Worm (Caenorhabditis elegans) whole organism, L4 larva: ENCODE data around the gene C02G6.2.

Experiments used
- F10B5.3 ChIP-seq: sonication (generic microtip); optimal IDR thresholded peaks from 2 replicates; lab custom pipeline; 2016; ENCODE audit warnings: mild to moderate bottlenecking, missing genetic modification characterization, missing compliant biosample characterization
- R02D3.7 ChIP-seq: fragments of 150-350 bp; sonication (generic microtip); optimal IDR thresholded peaks from 3 replicates; lab custom pipeline; 2014; ENCODE audit warnings: missing biosample characterization, missing genetic modification characterization
- aly-2 ChIP-seq: sonication (generic microtip); optimal IDR thresholded peaks from 2 replicates; lab custom pipeline; 2018; ENCODE audit warnings: missing biosample characterization, missing genetic modification characterization
- ama-1 ChIP-seq: fragments of 150-350 bp; optimal IDR thresholded peaks from 2 replicates; lab custom pipeline; 2014; ENCODE audit warnings: inconsistent platforms, mixed read lengths
- ceh-28 ChIP-seq: fragments of 150-350 bp; optimal IDR thresholded peaks from 2 replicates; lab custom pipeline; 2014; ENCODE audit warnings: missing biosample characterization, missing genetic modification reagents, missing genetic modification characterization
- daf-16 ChIP-seq, 3 experiments: sonication (generic microtip); optimal IDR thresholded peaks; 2 replicates each; lab custom pipeline; 2016 to 2017; ENCODE audit warnings: missing genetic modification characterization in 3 of 3, missing genetic modification reagents in 3 of 3, mild to moderate bottlenecking in 2 of 3, missing compliant biosample characterization in 2 of 3, missing biosample characterization in 1 of 3, moderate library complexity in 1 of 3
- dve-1 ChIP-seq: sonication (generic microtip); optimal IDR thresholded peaks from 2 replicates; lab custom pipeline; 2017; ENCODE audit warnings: antibody characterized with exemption, mild to moderate bottlenecking, missing genetic modification characterization, missing compliant biosample characterization; ENCODE audit not compliant: insufficient read depth
- nhr-11 ChIP-seq: fragments of 150-350 bp; optimal IDR thresholded peaks from 2 replicates; lab custom pipeline; 2014; ENCODE audit warnings: missing biosample characterization, missing genetic modification characterization
- tag-97 ChIP-seq: fragments of 200-800 bp; sonication (Bioruptor generic); IDR thresholded peaks from 2 replicates; pipeline ENCODE4 v1.3.6; 2022; ENCODE audit warnings: missing genetic modification characterization, missing compliant biosample characterization
- unc-39 ChIP-seq: sonication (generic microtip); optimal IDR thresholded peaks from 2 replicates; lab custom pipeline; 2017; ENCODE audit warnings: missing biosample characterization, missing genetic modification characterization
- vab-7 ChIP-seq: fragments of 200-800 bp; sonication (Bioruptor generic); IDR thresholded peaks from 2 replicates; pipeline ENCODE4 v1.3.6; 2022; ENCODE audit warnings: missing genetic modification reagents, missing genetic modification characterization, missing compliant biosample characterization

ce11 chrV:5893015-5893414, 21.2 kb downstream of the C02G6.2 start, which contains the start of gene C04E6.7:
- TF ChIP-seq ceh-28 (tag; lab: Kevin White, UChicago) (no peak), F10B5.3 (tag; lab: Kevin White, UChicago) (no peak), aly-2 (tag; lab: Kevin White, UChicago) (no peak), daf-16 (GFP tag; optimal IDR thresholded peaks at IDR 0.05; lab: Kevin White, UChicago) (no peak), daf-16 (tag; optimal IDR thresholded peaks at IDR 0.05; lab: Kevin White, UChicago) (no peak), R02D3.7 (tag; lab: Kevin White, UChicago) (no peak), unc-39 (tag; lab: Kevin White, UChicago) (no peak), nhr-11 (tag; lab: Kevin White, UChicago) (no peak), vab-7 (no peak), tag-97 (GFP tag; lab: Robert Waterston, UW) (no peak), ama-1 (no peak), dve-1 (no peak)
